Worm (Caenorhabditis elegans) whole organism, L4 larva: Measurements from ENCODE around the gene ZK1010.4.

ENCODE experiments used
- D1046.2 ChIP-seq: fragments of 200-800 bp; sonication (Bioruptor generic); IDR thresholded peaks from 2 replicates; pipeline ENCODE4 v1.3.6; 2022; ENCODE audit warnings: missing genetic modification characterization, missing compliant biosample characterization
- F37D6.2 ChIP-seq: sonication (generic microtip); optimal IDR thresholded peaks from 2 replicates; lab custom pipeline; 2016; ENCODE audit warnings: mild to moderate bottlenecking, missing genetic modification characterization, missing compliant biosample characterization
- F49E8.2 ChIP-seq: sonication (generic microtip); optimal IDR thresholded peaks from 2 replicates; lab custom pipeline; 2016; ENCODE audit warnings: missing compliant biosample characterization, mild to moderate bottlenecking, missing genetic modification characterization, borderline replicate concordance
- Y105C5A.15 ChIP-seq: fragments of 200-800 bp; sonication (Bioruptor generic); IDR thresholded peaks from 2 replicates; pipeline ENCODE4 v1.3.6; 2022; ENCODE audit warnings: missing genetic modification characterization, missing compliant biosample characterization
- ZK337.2 ChIP-seq: fragments of 200-800 bp; sonication (Bioruptor generic); IDR thresholded peaks from 2 replicates; pipeline ENCODE4 v1.3.6; 2022; ENCODE audit warnings: missing genetic modification reagents, missing genetic modification characterization, missing compliant biosample characterization
- aha-1 ChIP-seq: fragments of 150-350 bp; peaks from one replicate; lab custom pipeline; 2014; ENCODE audit warnings: missing biosample characterization, missing genetic modification characterization
- ama-1 ChIP-seq: fragments of 150-350 bp; optimal IDR thresholded peaks from 2 replicates; lab custom pipeline; 2014; ENCODE audit warnings: inconsistent platforms, mixed read lengths
- ceh-20 ChIP-seq: fragments of 200-800 bp; sonication (Bioruptor generic); IDR thresholded peaks from 2 replicates; pipeline ENCODE4 v1.3.6; 2022; ENCODE audit warnings: missing genetic modification reagents, missing genetic modification characterization, missing compliant biosample characterization
- ceh-28 ChIP-seq: fragments of 150-350 bp; optimal IDR thresholded peaks from 2 replicates; lab custom pipeline; 2014; ENCODE audit warnings: missing biosample characterization, missing genetic modification reagents, missing genetic modification characterization
- cey-2 ChIP-seq: sonication (generic microtip); optimal IDR thresholded peaks from 3 replicates; lab custom pipeline; 2017; ENCODE audit warnings: missing genetic modification characterization, mild to moderate bottlenecking, missing compliant biosample characterization, antibody characterized with exemption, borderline replicate concordance; ENCODE audit not compliant: insufficient read depth
- daf-16 ChIP-seq, 3 experiments: sonication (generic microtip); optimal IDR thresholded peaks; 2 replicates each; lab custom pipeline; 2016 to 2017; ENCODE audit warnings: missing genetic modification characterization in 3 of 3, missing genetic modification reagents in 3 of 3, mild to moderate bottlenecking in 2 of 3, missing compliant biosample characterization in 2 of 3, missing biosample characterization in 1 of 3, moderate library complexity in 1 of 3
- dmd-9 ChIP-seq: fragments of 200-800 bp; sonication (Bioruptor generic); IDR thresholded peaks from 2 replicates; pipeline ENCODE4 v1.3.6; 2022; ENCODE audit warnings: missing genetic modification reagents, missing genetic modification characterization, missing compliant biosample characterization
- dve-1 ChIP-seq: sonication (generic microtip); optimal IDR thresholded peaks from 2 replicates; lab custom pipeline; 2017; ENCODE audit warnings: antibody characterized with exemption, mild to moderate bottlenecking, missing genetic modification characterization, missing compliant biosample characterization; ENCODE audit not compliant: insufficient read depth
- egl-27 ChIP-seq: sonication (generic microtip); optimal IDR thresholded peaks from 3 replicates; lab custom pipeline; 2017; ENCODE audit warnings: missing biosample characterization, missing genetic modification reagents, missing genetic modification characterization
- egl-43 ChIP-seq: fragments of 200-800 bp; sonication (Bioruptor generic); IDR thresholded peaks from 2 replicates; pipeline ENCODE4 v1.3.6; 2022; ENCODE audit warnings: missing genetic modification reagents, missing genetic modification characterization, missing compliant biosample characterization
- fkh-10 ChIP-seq: fragments of 150-350 bp; optimal IDR thresholded peaks from 2 replicates; lab custom pipeline; 2014; ENCODE audit warnings: missing biosample characterization, missing genetic modification reagents, missing genetic modification characterization
- gei-8 ChIP-seq: fragments of 200-800 bp; sonication (Bioruptor generic); optimal IDR thresholded peaks from 2 replicates; lab custom pipeline; 2018; ENCODE audit warnings: mild to moderate bottlenecking, missing genetic modification characterization, missing compliant biosample characterization
- hif-1 ChIP-seq, 2 experiments: sonication (generic microtip); optimal IDR thresholded peaks; 2 replicates each; lab custom pipeline; 2016 to 2017; ENCODE audit warnings: missing compliant biosample characterization in 2 of 2, missing genetic modification characterization in 2 of 2, missing genetic modification reagents in 2 of 2, missing genotype in 2 of 2, mild to moderate bottlenecking in 1 of 2
- hlh-11 ChIP-seq: fragments of 200-800 bp; sonication (Bioruptor generic); optimal IDR thresholded peaks from 2 replicates; lab custom pipeline; 2018; ENCODE audit warnings: mild to moderate bottlenecking, missing genetic modification characterization, missing compliant biosample characterization
- jun-1 ChIP-seq: fragments of 150-350 bp; optimal IDR thresholded peaks from 2 replicates; lab custom pipeline; 2014; ENCODE audit warnings: missing biosample characterization, missing genetic modification reagents, missing genetic modification characterization
- lin-13 ChIP-seq: fragments of 150-350 bp; optimal IDR thresholded peaks from 2 replicates; lab custom pipeline; 2014; ENCODE audit warnings: missing biosample characterization, missing genetic modification reagents, missing genetic modification characterization
- lsy-2 ChIP-seq, 2 experiments: fragments of 150-350 bp in 1 of 2; sonication (generic microtip) in 1 of 2; optimal IDR thresholded peaks; 2 replicates each; lab custom pipeline; 2014 to 2017; ENCODE audit warnings: missing biosample characterization in 2 of 2, missing genetic modification characterization in 2 of 2
- mdt-29 ChIP-seq: fragments of 200-800 bp; sonication (Bioruptor generic); IDR thresholded peaks from 2 replicates; pipeline ENCODE4 v1.3.6; 2022; ENCODE audit warnings: missing genetic modification reagents, missing genetic modification characterization, missing compliant biosample characterization
- mes-2 ChIP-seq: sonication (generic microtip); optimal IDR thresholded peaks from 2 replicates; lab custom pipeline; 2016; ENCODE audit warnings: missing genotype, mild to moderate bottlenecking, missing genetic modification characterization, missing compliant biosample characterization; ENCODE audit not compliant: poor library complexity, severe bottlenecking
- nhr-11 ChIP-seq: fragments of 150-350 bp; optimal IDR thresholded peaks from 2 replicates; lab custom pipeline; 2014; ENCODE audit warnings: missing biosample characterization, missing genetic modification characterization
- nhr-28 ChIP-seq: fragments of 150-350 bp; optimal IDR thresholded peaks from 2 replicates; lab custom pipeline; 2014; ENCODE audit warnings: missing biosample characterization, missing genetic modification characterization
- nhr-41 ChIP-seq: fragments of 200-800 bp; sonication (Bioruptor generic); IDR thresholded peaks from 2 replicates; pipeline ENCODE4 v1.3.6; 2022; ENCODE audit warnings: missing genetic modification reagents, missing genetic modification characterization, missing compliant biosample characterization
- nhr-48 ChIP-seq: sonication (generic microtip); optimal IDR thresholded peaks from 2 replicates; lab custom pipeline; 2016; ENCODE audit warnings: mild to moderate bottlenecking, missing genetic modification characterization, missing compliant biosample characterization
- nhr-6 ChIP-seq: fragments of 150-350 bp; optimal IDR thresholded peaks from 2 replicates; lab custom pipeline; 2014; ENCODE audit warnings: missing biosample characterization, missing genetic modification characterization
- nhr-76 ChIP-seq: fragments of 150-350 bp; optimal IDR thresholded peaks from 2 replicates; lab custom pipeline; 2014; ENCODE audit warnings: missing biosample characterization, missing genetic modification characterization
- nhr-77 ChIP-seq: fragments of 150-350 bp; optimal IDR thresholded peaks from 2 replicates; lab custom pipeline; 2014; ENCODE audit warnings: missing biosample characterization, missing genetic modification characterization
- pha-4 ChIP-seq, 2 experiments: fragments of 150-350 bp in 1 of 2; fragments of 200-800 bp in 1 of 2; sonication (Bioruptor generic) in 1 of 2; IDR thresholded peaks in 1 of 2; optimal IDR thresholded peaks in 1 of 2; 2 replicates each; pipeline versions ENCODE4 v1.3.6 to Lab custom; 2014 to 2022; ENCODE audit warnings: missing genetic modification characterization in 2 of 2, missing genetic modification reagents in 2 of 2, missing biosample characterization in 1 of 2, missing compliant biosample characterization in 1 of 2
- php-3 ChIP-seq: fragments of 200-800 bp; sonication (Bioruptor generic); IDR thresholded peaks from 2 replicates; pipeline ENCODE4 v1.3.6; 2022; ENCODE audit warnings: missing genetic modification reagents, missing genetic modification characterization, missing compliant biosample characterization
- rbr-2 ChIP-seq: sonication (generic microtip); optimal IDR thresholded peaks from 2 replicates; lab custom pipeline; 2016; ENCODE audit warnings: missing genotype, missing genetic modification characterization, missing compliant biosample characterization
- sdz-12 ChIP-seq: fragments of 200-800 bp; sonication (Bioruptor generic); optimal IDR thresholded peaks from 2 replicates; lab custom pipeline; 2018; ENCODE audit warnings: mild to moderate bottlenecking, missing genetic modification characterization, missing compliant biosample characterization
- set-16 ChIP-seq: fragments of 200-800 bp; sonication (Bioruptor generic); IDR thresholded peaks from 2 replicates; pipeline ENCODE4 v1.3.6; 2022; ENCODE audit warnings: missing genetic modification reagents, missing genetic modification characterization, missing compliant biosample characterization
- spr-1 ChIP-seq: sonication (generic microtip); optimal IDR thresholded peaks from 2 replicates; lab custom pipeline; 2016; ENCODE audit warnings: mild to moderate bottlenecking, missing genetic modification characterization, missing compliant biosample characterization
- tra-1 ChIP-seq: fragments of 200-800 bp; sonication (Bioruptor generic); IDR thresholded peaks from 2 replicates; pipeline ENCODE4 v1.3.6; 2022; ENCODE audit warnings: missing genetic modification reagents, missing genetic modification characterization, missing compliant biosample characterization
- unc-62 ChIP-seq, 3 experiments: fragments of 150-350 bp in 1 of 3; sonication (generic microtip); optimal IDR thresholded peaks in 2 of 3; peaks in 1 of 3; 1 replicate in 1 of 3; 2 replicates in 2 of 3; lab custom pipeline; 2014 to 2017; ENCODE audit warnings: missing biosample characterization in 3 of 3, missing genetic modification characterization in 3 of 3, missing genetic modification reagents in 3 of 3, missing genotype in 1 of 3
- ztf-11 ChIP-seq: fragments of 150-350 bp; optimal IDR thresholded peaks from 2 replicates; lab custom pipeline; 2014; ENCODE audit warnings: missing biosample characterization, missing genetic modification characterization

ZK1010.4 gene

ce11 chrIII:12931786-12932427 lies 49.0 kb upstream of the ZK1010.4 start, which contains the start of gene rbm-7 (continued):
- peak; percentile 53 for TF ChIP-seq jun-1 (tag; lab: Kevin White, UChicago)
- no peak for TF ChIP-seq ceh-20 (GFP tag; lab: Robert Waterston, UW)
- TF ChIP-seq dve-1: peak; percentile 62
- TF ChIP-seq mes-2 (tag; lab: Kevin White, UChicago): peak; percentile 60
- TF ChIP-seq nhr-77 (tag; lab: Kevin White, UChicago): peak; percentile 25
- TF ChIP-seq rbr-2 (tag; lab: Kevin White, UChicago): peak; percentile 62
- no peak for TF ChIP-seq gei-8 (GFP tag; lab: Kevin White, UChicago)
- no peak for TF ChIP-seq tra-1 (GFP tag; lab: Robert Waterston, UW)
- TF ChIP-seq ama-1: peak; percentile 53
- no peak for TF ChIP-seq ZK337.2 (GFP tag; lab: Robert Waterston, UW)
- TF ChIP-seq hlh-11 (tag; lab: Kevin White, UChicago): peak; percentile 56
- peak in 1 of 2 experiments; percentile 32 for TF ChIP-seq hif-1 (tag; optimal IDR thresholded peaks at IDR 0.05; lab: Kevin White, UChicago)
- TF ChIP-seq F49E8.2 (tag; lab: Kevin White, UChicago): no peak
- no peak for TF ChIP-seq D1046.2 (GFP tag; lab: Robert Waterston, UW)

ce11 chrIII:12932776-12933175 lies 48.1 kb upstream of the ZK1010.4 start:
- TF ChIP-seq php-3 (GFP tag; lab: Robert Waterston, UW) (peak; percentile 66; the same call in 1 of the 2 replicates), daf-16 (GFP tag; optimal IDR thresholded peaks at IDR 0.05; lab: Kevin White, UChicago) (no peak), daf-16 (tag; optimal IDR thresholded peaks at IDR 0.05; lab: Kevin White, UChicago) (peak; percentile 23), nhr-48 (tag; lab: Kevin White, UChicago) (no peak)

ce11 chrIII:12934417-12934816 lies 46.5 kb upstream of the ZK1010.4 start, which contains the start of gene epg-3:
TSS of gene epg-3 (plus strand) at chrIII:12934717.
- TF ChIP-seq aha-1 (tag; lab: Kevin White, UChicago) (peak; percentile 72), unc-62 (GFP tag; optimal IDR thresholded peaks at IDR 0.05 in 1 of 2; lab: Kevin White, UChicago) (peak in 1 of 2 experiments; percentile 44), unc-62 (tag; optimal IDR thresholded peaks at IDR 0.05; lab: Kevin White, UChicago) (no peak), sdz-12 (GFP tag; lab: Kevin White, UChicago) (no peak), pha-4 (GFP tag; IDR thresholded peaks at IDR 0.05; lab: Robert Waterston, UW) (no peak), pha-4 (tag; optimal IDR thresholded peaks at IDR 0.05; lab: Kevin White, UChicago) (no peak)

ce11 chrIII:12942307-12942706 lies 38.6 kb upstream of the ZK1010.4 start, which contains the start of gene unc-25:
TSS of gene unc-25 (plus strand) at chrIII:12942651.
- no peak for TF ChIP-seq nhr-76 (tag; lab: Kevin White, UChicago)
- peak; percentile 42 for TF ChIP-seq fkh-10 (GFP tag; lab: Kevin White, UChicago)
- peak; percentile 6 for TF ChIP-seq gei-8 (GFP tag; lab: Kevin White, UChicago)
- TF ChIP-seq lsy-2 (tag; optimal IDR thresholded peaks at IDR 0.05; lab: Kevin White, UChicago): peak in 1 of 2 experiments; percentile 14
- TF ChIP-seq set-16 (GFP tag; lab: Robert Waterston, UW): peak; percentile 39; the same call in 1 of the 2 replicates
- no peak for TF ChIP-seq cey-2
- no peak for TF ChIP-seq lin-13 (GFP tag; lab: Kevin White, UChicago)
- no peak for TF ChIP-seq F37D6.2 (tag; lab: Kevin White, UChicago)
- TF ChIP-seq mdt-29 (GFP tag; lab: Robert Waterston, UW): 0 out of 2 replicates have a peak, but pooled peaks have one; percentile 23
- TF ChIP-seq hlh-11 (tag; lab: Kevin White, UChicago): peak; percentile 3
- TF ChIP-seq rbr-2 (tag; lab: Kevin White, UChicago): peak; percentile 32
- peak; percentile 49; the same call in 1 of the 2 replicates for TF ChIP-seq pha-4 (GFP tag; IDR thresholded peaks at IDR 0.05; lab: Robert Waterston, UW)
- TF ChIP-seq pha-4 (tag; optimal IDR thresholded peaks at IDR 0.05; lab: Kevin White, UChicago): no peak
- no peak for TF ChIP-seq ceh-28 (tag; lab: Kevin White, UChicago)
- TF ChIP-seq nhr-41 (GFP tag; lab: Robert Waterston, UW): no peak
- no peak for TF ChIP-seq nhr-11 (tag; lab: Kevin White, UChicago)
- no peak for TF ChIP-seq tra-1 (GFP tag; lab: Robert Waterston, UW)
- no peak for TF ChIP-seq nhr-28 (tag; lab: Kevin White, UChicago)
- TF ChIP-seq nhr-48 (tag; lab: Kevin White, UChicago): no peak
- no peak for TF ChIP-seq dmd-9 (GFP tag; lab: Robert Waterston, UW)
- TF ChIP-seq egl-43 (GFP tag; lab: Robert Waterston, UW): 0 out of 2 replicates have a peak, but pooled peaks have one; percentile 9
- no peak for TF ChIP-seq egl-27
- no peak for TF ChIP-seq spr-1 (tag; lab: Kevin White, UChicago)
- peak; percentile 7 for TF ChIP-seq dve-1
- no peak for TF ChIP-seq Y105C5A.15 (GFP tag; lab: Robert Waterston, UW)
- no peak for TF ChIP-seq nhr-6 (tag; lab: Kevin White, UChicago)
- TF ChIP-seq ceh-20 (GFP tag; lab: Robert Waterston, UW): peak; percentile 39; the same call in 1 of the 2 replicates
- no peak for TF ChIP-seq ztf-11 (tag; lab: Kevin White, UChicago)
